Worm (Caenorhabditis elegans) whole organism, L1 larva: ENCODE data around the gene F22F7.4.

ENCODE experiments used
- C04F5.9 ChIP-seq: sonication (generic microtip); optimal IDR thresholded peaks from 2 replicates; lab custom pipeline; 2016; ENCODE audit warnings: missing genetic modification characterization, missing compliant biosample characterization
- C34B4.2 ChIP-seq: sonication (generic microtip); optimal IDR thresholded peaks from 2 replicates; lab custom pipeline; 2017; ENCODE audit warnings: mild to moderate bottlenecking, missing genetic modification characterization, missing compliant biosample characterization
- Y116A8C.19 ChIP-seq: sonication (generic microtip); optimal IDR thresholded peaks from 2 replicates; lab custom pipeline; 2016; ENCODE audit warnings: missing compliant biosample characterization, missing genetic modification characterization, borderline replicate concordance
- aha-1 ChIP-seq: fragments of 150-350 bp; optimal IDR thresholded peaks from 2 replicates; lab custom pipeline; 2014; ENCODE audit warnings: missing biosample characterization, missing genetic modification characterization
- alr-1 ChIP-seq: fragments of 200-800 bp; sonication (Bioruptor generic); optimal IDR thresholded peaks from 2 replicates; lab custom pipeline; 2018; ENCODE audit warnings: borderline replicate concordance, mild to moderate bottlenecking, missing genetic modification characterization, missing compliant biosample characterization
- aly-2 ChIP-seq: fragments of 150-350 bp; optimal IDR thresholded peaks from 2 replicates; lab custom pipeline; 2014; ENCODE audit warnings: missing biosample characterization, missing genetic modification characterization
- ama-1 ChIP-seq: fragments of 150-350 bp; optimal IDR thresholded peaks from 2 replicates; lab custom pipeline; 2014
- blmp-1 ChIP-seq: fragments of 150-350 bp; optimal IDR thresholded peaks from 2 replicates; lab custom pipeline; 2014; ENCODE audit warnings: missing biosample characterization, missing genetic modification characterization
- ceh-8 ChIP-seq: fragments of 200-800 bp; sonication (Bioruptor generic); optimal IDR thresholded peaks from 2 replicates; lab custom pipeline; 2018; ENCODE audit warnings: mild to moderate bottlenecking, missing genetic modification characterization, moderate library complexity, missing compliant biosample characterization
- ceh-82 ChIP-seq, 3 experiments: fragments of 150-350 bp in 1 of 3; sonication (generic microtip) in 2 of 3; optimal IDR thresholded peaks; 2 replicates each; lab custom pipeline; 2014 to 2017; ENCODE audit warnings: missing biosample characterization in 3 of 3, missing genetic modification characterization in 3 of 3
- ceh-90 ChIP-seq: sonication (generic microtip); optimal IDR thresholded peaks from 2 replicates; lab custom pipeline; 2016; ENCODE audit warnings: missing genetic modification characterization, missing compliant biosample characterization
- ces-1 ChIP-seq: fragments of 150-350 bp; optimal IDR thresholded peaks from 2 replicates; lab custom pipeline; 2014; ENCODE audit warnings: missing biosample characterization, missing genetic modification reagents, missing genetic modification characterization
- dpl-1 ChIP-seq, 3 experiments: fragments of 150-350 bp in 2 of 3; sonication (generic microtip) in 1 of 3; optimal IDR thresholded peaks; 2 replicates each; lab custom pipeline; 2014 to 2017; ENCODE audit warnings: missing biosample characterization in 3 of 3, missing genetic modification characterization in 3 of 3, missing genetic modification reagents in 3 of 3
- efl-1 ChIP-seq, 4 experiments: fragments of 150-350 bp; optimal IDR thresholded peaks in 3 of 4; peaks in 1 of 4; 1 replicate in 1 of 4; 2 replicates in 3 of 4; lab custom pipeline; 2014; ENCODE audit warnings: missing biosample characterization in 2 of 4, missing genetic modification characterization in 2 of 4, missing genetic modification reagents in 2 of 4
- efl-3 ChIP-seq: fragments of 200-800 bp; sonication (Bioruptor generic); optimal IDR thresholded peaks from 2 replicates; lab custom pipeline; 2018; ENCODE audit warnings: mild to moderate bottlenecking, missing genetic modification characterization, missing compliant biosample characterization
- fkh-4 ChIP-seq: sonication (generic microtip); optimal IDR thresholded peaks from 2 replicates; lab custom pipeline; 2016; ENCODE audit warnings: missing compliant biosample characterization, missing genetic modification characterization, borderline replicate concordance
- hlh-17 ChIP-seq: fragments of 200-800 bp; sonication (Bioruptor generic); optimal IDR thresholded peaks from 2 replicates; lab custom pipeline; 2018; ENCODE audit warnings: missing genetic modification characterization, mild to moderate bottlenecking, missing compliant biosample characterization, moderate library complexity, borderline replicate concordance
- jun-1 ChIP-seq: fragments of 150-350 bp; optimal IDR thresholded peaks from 2 replicates; lab custom pipeline; 2014; ENCODE audit warnings: missing biosample characterization, missing genetic modification reagents, missing genetic modification characterization
- lin-13 ChIP-seq: fragments of 150-350 bp; optimal IDR thresholded peaks from 2 replicates; lab custom pipeline; 2014; ENCODE audit warnings: missing biosample characterization, missing genetic modification reagents, missing genetic modification characterization
- lin-35 ChIP-seq, 2 experiments: fragments of 150-350 bp; optimal IDR thresholded peaks; 2 replicates each; lab custom pipeline; 2014; ENCODE audit warnings: missing biosample characterization in 2 of 2, missing genetic modification characterization in 2 of 2, missing genetic modification reagents in 2 of 2
- lir-3 ChIP-seq: sonication (generic microtip); optimal IDR thresholded peaks from 2 replicates; lab custom pipeline; 2016; ENCODE audit warnings: mild to moderate bottlenecking, missing genetic modification characterization, moderate library complexity, missing compliant biosample characterization; ENCODE audit not compliant: poor library complexity
- lsy-2 ChIP-seq, 2 experiments: fragments of 150-350 bp; optimal IDR thresholded peaks; 2 replicates each; lab custom pipeline; 2014; ENCODE audit warnings: missing biosample characterization in 2 of 2, missing genetic modification characterization in 2 of 2
- mab-9 ChIP-seq: fragments of 200-800 bp; sonication (Bioruptor generic); IDR thresholded peaks from 2 replicates; pipeline ENCODE4 v1.3.6; 2022; ENCODE audit warnings: missing genetic modification reagents, missing genetic modification characterization, missing compliant biosample characterization
- mep-1 ChIP-seq: fragments of 150-350 bp; optimal IDR thresholded peaks from 2 replicates; lab custom pipeline; 2014; ENCODE audit warnings: missing biosample characterization, missing genetic modification characterization
- nhr-12 ChIP-seq: sonication (generic microtip); optimal IDR thresholded peaks from 2 replicates; lab custom pipeline; 2017; ENCODE audit warnings: missing biosample characterization, missing genetic modification characterization
- nhr-237 ChIP-seq: fragments of 150-350 bp; optimal IDR thresholded peaks from 2 replicates; lab custom pipeline; 2014; ENCODE audit warnings: missing biosample characterization, missing genetic modification characterization
- nhr-71 ChIP-seq: sonication (generic microtip); optimal IDR thresholded peaks from 2 replicates; lab custom pipeline; 2016; ENCODE audit warnings: mild to moderate bottlenecking, missing genetic modification characterization, moderate library complexity, missing compliant biosample characterization
- nhr-77 ChIP-seq: fragments of 150-350 bp; optimal IDR thresholded peaks from 2 replicates; lab custom pipeline; 2014; ENCODE audit warnings: missing biosample characterization, missing genetic modification characterization
- nhr-85 ChIP-seq: sonication (generic microtip); peaks from one replicate; lab custom pipeline; 2016; ENCODE audit warnings: missing genetic modification characterization, inconsistent platforms, missing compliant biosample characterization
- nhr-90 ChIP-seq: sonication (generic microtip); optimal IDR thresholded peaks from 2 replicates; lab custom pipeline; 2016; ENCODE audit warnings: mild to moderate bottlenecking, missing genetic modification characterization, missing compliant biosample characterization; ENCODE audit not compliant: poor library complexity
- pqm-1 ChIP-seq: sonication (generic microtip); optimal IDR thresholded peaks from 3 replicates; lab custom pipeline; 2017; ENCODE audit warnings: missing biosample characterization, missing genetic modification characterization
- rnt-1 ChIP-seq: sonication (generic microtip); optimal IDR thresholded peaks from 2 replicates; lab custom pipeline; 2016; ENCODE audit warnings: mild to moderate bottlenecking, missing genetic modification characterization, moderate library complexity, missing compliant biosample characterization
- skn-1 ChIP-seq: fragments of 150-350 bp; optimal IDR thresholded peaks from 2 replicates; lab custom pipeline; 2014; ENCODE audit warnings: missing biosample characterization, missing genetic modification characterization
- snpc-4 ChIP-seq: fragments of 150-350 bp; optimal IDR thresholded peaks from 2 replicates; lab custom pipeline; 2014; ENCODE audit warnings: missing biosample characterization, missing genetic modification characterization
- sox-4 ChIP-seq: sonication (generic microtip); optimal IDR thresholded peaks from 2 replicates; lab custom pipeline; 2016; ENCODE audit warnings: missing genetic modification characterization, missing compliant biosample characterization
- sup-37 ChIP-seq: fragments of 200-800 bp; sonication (Bioruptor generic); optimal IDR thresholded peaks from 2 replicates; lab custom pipeline; 2018; ENCODE audit warnings: mild to moderate bottlenecking, missing genetic modification characterization, missing compliant biosample characterization
- swsn-7 ChIP-seq: sonication (generic microtip); optimal IDR thresholded peaks from 2 replicates; lab custom pipeline; 2016; ENCODE audit warnings: missing genetic modification characterization, missing compliant biosample characterization
- tbx-2 ChIP-seq: sonication (generic microtip); optimal IDR thresholded peaks from 2 replicates; lab custom pipeline; 2016; ENCODE audit warnings: missing genetic modification characterization, missing compliant biosample characterization
- unc-130 ChIP-seq: fragments of 150-350 bp; optimal IDR thresholded peaks from 2 replicates; lab custom pipeline; 2017; ENCODE audit warnings: missing biosample characterization, missing genetic modification characterization, inconsistent platforms
- unc-86 ChIP-seq: sonication (generic microtip); optimal IDR thresholded peaks from 2 replicates; lab custom pipeline; 2016; ENCODE audit warnings: missing genetic modification characterization, missing compliant biosample characterization
- unc-98 ChIP-seq: fragments of 200-800 bp; sonication (Bioruptor generic); IDR thresholded peaks from 2 replicates; pipeline ENCODE4 v1.3.6; 2022; ENCODE audit warnings: missing genetic modification characterization, missing compliant biosample characterization
- vab-15 ChIP-seq: sonication (generic microtip); optimal IDR thresholded peaks from 2 replicates; lab custom pipeline; 2017; ENCODE audit warnings: missing genotype, mild to moderate bottlenecking, missing genetic modification characterization, missing compliant biosample characterization
- xbp-1 ChIP-seq: sonication (generic microtip); optimal IDR thresholded peaks from 2 replicates; lab custom pipeline; 2016; ENCODE audit warnings: missing genetic modification characterization, missing compliant biosample characterization
- zag-1 ChIP-seq: fragments of 150-350 bp; optimal IDR thresholded peaks from 2 replicates; lab custom pipeline; 2014; ENCODE audit warnings: missing biosample characterization, missing genetic modification characterization
- ztf-4 ChIP-seq: fragments of 150-350 bp; optimal IDR thresholded peaks from 2 replicates; lab custom pipeline; 2014; ENCODE audit warnings: missing biosample characterization, missing genetic modification characterization

Gene F22F7.4

DNA sequence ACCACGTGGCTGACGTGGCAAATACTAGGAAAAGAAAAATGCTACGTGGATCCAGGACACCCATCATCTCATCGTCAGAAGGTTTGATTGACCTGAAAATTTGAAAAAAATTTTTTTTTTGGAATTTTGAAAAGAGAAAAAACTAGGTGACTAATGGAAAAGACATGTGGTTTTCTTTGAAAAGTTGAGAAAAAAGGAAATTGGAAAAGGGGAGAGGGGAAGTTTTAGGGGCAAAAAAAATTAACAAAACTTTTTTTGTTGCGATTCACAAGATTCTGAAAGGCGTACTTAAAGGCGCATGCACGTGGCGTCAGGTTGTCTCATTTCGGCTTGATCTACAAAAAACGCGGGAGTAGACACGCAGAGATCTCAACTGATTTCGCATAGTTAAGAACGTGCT lies 33.1 kb downstream of the F22F7.4 start, which contains the start of gene Y40B10A.9:
Gene Y40B10A.9, minus strand, starts transcription at position 101 of the 400 bp plus-strand sequence.
- TF ChIP-seq zag-1 (tag; lab: Kevin White, UChicago) (no peak), lin-13 (GFP tag; lab: Kevin White, UChicago) (no peak), nhr-12 (no peak), C34B4.2 (tag; lab: Kevin White, UChicago) (no peak), ces-1 (no peak), nhr-237 (tag; lab: Kevin White, UChicago) (no peak), ceh-8 (GFP tag; lab: Kevin White, UChicago) (no peak), ama-1 (lab: Kevin White, UChicago) (no peak), skn-1 (no peak), Y116A8C.19 (tag; lab: Kevin White, UChicago) (no peak), jun-1 (tag; lab: Kevin White, UChicago) (no peak), blmp-1 (tag; lab: Kevin White, UChicago) (no peak), xbp-1 (tag; lab: Kevin White, UChicago) (no peak)

DNA sequence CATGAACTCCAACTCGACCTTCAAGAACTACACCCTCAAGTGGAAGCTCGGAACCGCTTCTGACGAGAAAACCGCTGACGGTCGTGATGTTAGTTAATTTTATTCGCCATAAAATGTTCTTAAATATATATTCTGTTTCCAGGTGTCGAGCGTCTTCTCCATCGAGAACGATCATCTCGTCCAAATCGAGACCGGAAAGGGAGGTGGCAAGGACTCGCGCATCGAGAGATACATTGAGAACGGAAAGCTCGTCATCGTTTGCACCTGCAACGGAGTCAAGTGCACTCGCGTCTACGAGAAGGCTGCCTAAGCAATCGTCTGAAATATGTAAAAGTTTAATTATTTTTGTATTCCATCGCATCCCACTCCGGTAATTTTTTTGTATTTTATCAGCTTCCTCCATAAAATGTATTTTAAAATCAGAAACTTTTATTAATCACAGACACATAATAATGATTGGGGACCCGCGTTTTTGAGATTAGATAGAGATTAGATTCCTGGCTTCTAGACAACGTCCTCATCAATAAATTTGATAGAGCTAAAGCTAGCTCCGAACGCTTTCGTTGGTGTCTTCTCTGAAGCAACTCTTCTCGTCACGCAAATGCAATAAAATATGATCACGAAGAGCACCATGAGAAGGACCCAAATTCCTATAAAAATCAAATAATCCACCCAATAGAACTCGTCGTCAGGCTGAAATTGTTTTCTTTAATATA lies 37.0 kb downstream of the F22F7.4 start:
- TF ChIP-seq tbx-2 (tag; lab: Kevin White, UChicago), result no peak
- TF ChIP-seq efl-1 (optimal IDR thresholded peaks at IDR 0.05; lab: Kevin White, UChicago), result no peak
- TF ChIP-seq efl-1 (GFP tag; optimal IDR thresholded peaks at IDR 0.05 in 1 of 2; lab: Kevin White, UChicago), result no peak
- no peak for TF ChIP-seq Y116A8C.19 (tag; lab: Kevin White, UChicago)
- no peak for TF ChIP-seq vab-15
- no peak for TF ChIP-seq unc-86 (tag; lab: Kevin White, UChicago)
- TF ChIP-seq sox-4, result no peak
- no peak for TF ChIP-seq unc-130
- peak; percentile 22 for TF ChIP-seq nhr-85 (tag; lab: Kevin White, UChicago)
- no peak for TF ChIP-seq efl-3 (GFP tag; lab: Kevin White, UChicago)
- TF ChIP-seq aha-1, result no peak
- TF ChIP-seq nhr-12, result no peak
- TF ChIP-seq mep-1 (tag; lab: Kevin White, UChicago), result peak; percentile 13
- no peak for TF ChIP-seq unc-98 (GFP tag; lab: Robert Waterston, UW)
- no peak for TF ChIP-seq swsn-7 (tag; lab: Kevin White, UChicago)
- no peak for TF ChIP-seq ces-1
- TF ChIP-seq aly-2 (tag; lab: Kevin White, UChicago), result no peak
- no peak for TF ChIP-seq lir-3 (tag; lab: Kevin White, UChicago)

DNA sequence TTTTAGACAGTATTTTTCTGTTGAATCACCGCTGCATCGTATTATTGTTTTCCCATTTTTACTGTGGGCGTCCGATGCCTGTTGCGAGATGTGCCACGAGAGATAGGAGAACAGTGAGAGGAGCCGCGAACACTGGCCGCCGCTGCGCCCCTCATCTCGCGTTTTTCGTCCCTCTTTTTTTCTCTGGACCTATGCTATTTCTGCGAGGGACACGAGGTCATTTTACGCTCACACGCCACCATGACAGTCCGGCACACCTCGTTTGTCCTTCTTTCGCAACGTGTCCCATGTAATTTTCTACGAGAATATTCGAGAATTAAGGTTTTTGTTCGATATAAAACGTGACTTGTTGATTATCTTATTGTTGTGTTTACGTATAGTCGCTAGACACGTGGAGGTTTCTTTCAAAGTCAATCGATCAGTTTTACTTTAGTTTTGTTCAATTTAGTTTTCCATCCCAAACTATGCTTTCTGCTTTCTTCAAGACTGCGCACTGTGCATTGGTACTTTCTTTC lies 37.8 kb downstream of the F22F7.4 start, which contains the start of gene lbp-9:
Gene lbp-9, plus strand, starts transcription at position 465 of the 515 bp plus-strand sequence.
- TF ChIP-seq C04F5.9 (tag; lab: Kevin White, UChicago) (peak; percentile 15), lsy-2 (tag; optimal IDR thresholded peaks at IDR 0.05; lab: Kevin White, UChicago) (peak; percentile 15 to 34), skn-1 (peak; percentile 74), efl-1 (optimal IDR thresholded peaks at IDR 0.05; lab: Kevin White, UChicago) (peak; percentile 12 to 35), efl-1 (GFP tag; optimal IDR thresholded peaks at IDR 0.05 in 1 of 2; lab: Kevin White, UChicago) (peak; percentile 36 to 82), rnt-1 (tag; lab: Kevin White, UChicago) (peak; percentile 10), nhr-85 (tag; lab: Kevin White, UChicago) (peak; percentile 91), unc-86 (tag; lab: Kevin White, UChicago) (no peak), nhr-77 (tag; lab: Kevin White, UChicago) (no peak), nhr-90 (tag; lab: Kevin White, UChicago) (peak; percentile 43), sup-37 (no peak), C34B4.2 (tag; lab: Kevin White, UChicago) (no peak), pqm-1 (tag; lab: Kevin White, UChicago) (no peak), fkh-4 (tag; lab: Kevin White, UChicago) (no peak), xbp-1 (tag; lab: Kevin White, UChicago) (peak; percentile 35), dpl-1 (GFP tag; optimal IDR thresholded peaks at IDR 0.05; lab: Kevin White, UChicago) (peak in 2 of 3 experiments; percentile 6 to 50), hlh-17 (no peak), ceh-82 (tag; optimal IDR thresholded peaks at IDR 0.05; lab: Kevin White, UChicago) (peak in 1 of 3 experiments; percentile 31), mab-9 (GFP tag; lab: Robert Waterston, UW) (no peak), ztf-4 (tag; lab: Kevin White, UChicago) (peak; percentile 21), mep-1 (tag; lab: Kevin White, UChicago) (peak; percentile 89), nhr-71 (tag; lab: Kevin White, UChicago) (peak; percentile 80), lin-35 (GFP tag; optimal IDR thresholded peaks at IDR 0.05; lab: Kevin White, UChicago) (peak; percentile 42 to 69), lin-13 (GFP tag; lab: Kevin White, UChicago) (peak; percentile 28), swsn-7 (tag; lab: Kevin White, UChicago) (peak; percentile 40), snpc-4 (no peak), ceh-90 (tag; lab: Kevin White, UChicago) (no peak), tbx-2 (tag; lab: Kevin White, UChicago) (peak; percentile 23), alr-1 (tag; lab: Kevin White, UChicago) (no peak), blmp-1 (tag; lab: Kevin White, UChicago) (peak; percentile 36)
